Worm (Caenorhabditis elegans) whole organism, late embryonic: ENCODE data around the gene str-252.
A peak's percentile ranks its signal among the peaks of the same experiment; 100 is the strongest.

Experiments
- C08G9.2 ChIP-seq: sonication (generic microtip); optimal IDR thresholded peaks from 2 replicates; lab custom pipeline; 2016; ENCODE audit warnings: mild to moderate bottlenecking, missing genetic modification characterization, moderate library complexity, missing compliant biosample characterization
- F13H6.1 ChIP-seq: sonication (generic microtip); optimal IDR thresholded peaks from 2 replicates; lab custom pipeline; 2016; ENCODE audit warnings: missing genetic modification characterization, missing compliant biosample characterization
- K09A11.1 ChIP-seq: sonication (generic microtip); optimal IDR thresholded peaks from 2 replicates; lab custom pipeline; 2017; ENCODE audit warnings: antibody characterized with exemption, mild to moderate bottlenecking, missing genetic modification characterization, missing compliant biosample characterization; ENCODE audit not compliant: insufficient read depth
- Y22D7AL.16 ChIP-seq: sonication (generic microtip); optimal IDR thresholded peaks from 2 replicates; lab custom pipeline; 2016; ENCODE audit warnings: missing genetic modification characterization, missing compliant biosample characterization
- ahr-1 ChIP-seq: sonication (generic microtip); optimal IDR thresholded peaks from 2 replicates; lab custom pipeline; 2016; ENCODE audit warnings: missing genetic modification characterization, missing compliant biosample characterization
- ceh-19 ChIP-seq: fragments of 200-800 bp; sonication (Bioruptor generic); optimal IDR thresholded peaks from 2 replicates; lab custom pipeline; 2018; ENCODE audit warnings: mild to moderate bottlenecking, missing genetic modification characterization, missing compliant biosample characterization
- ceh-22 ChIP-seq: sonication (generic microtip); optimal IDR thresholded peaks from 2 replicates; lab custom pipeline; 2017; ENCODE audit warnings: missing biosample characterization, missing genetic modification characterization
- ceh-30 ChIP-seq: fragments of 150-350 bp; optimal IDR thresholded peaks from 2 replicates; lab custom pipeline; 2014; ENCODE audit warnings: missing biosample characterization, missing genetic modification characterization
- ceh-34 ChIP-seq: sonication (generic microtip); optimal IDR thresholded peaks from 2 replicates; lab custom pipeline; 2016; ENCODE audit warnings: mild to moderate bottlenecking, missing genetic modification characterization, missing compliant biosample characterization
- ceh-45 ChIP-seq: fragments of 200-800 bp; sonication (Bioruptor generic); IDR thresholded peaks from 2 replicates; pipeline ENCODE4 v1.3.6; 2022; ENCODE audit warnings: missing genetic modification reagents, missing genetic modification characterization, missing compliant biosample characterization
- ceh-48 ChIP-seq: sonication (generic microtip); optimal IDR thresholded peaks from 2 replicates; lab custom pipeline; 2016; ENCODE audit warnings: missing genetic modification characterization, inconsistent platforms, missing compliant biosample characterization
- ceh-6 ChIP-seq: fragments of 200-800 bp; sonication (Bioruptor generic); optimal IDR thresholded peaks from 2 replicates; lab custom pipeline; 2018; ENCODE audit warnings: mild to moderate bottlenecking, missing genetic modification characterization, missing compliant biosample characterization
- ceh-9 ChIP-seq: sonication (generic microtip); optimal IDR thresholded peaks from 2 replicates; lab custom pipeline; 2016; ENCODE audit warnings: mild to moderate bottlenecking, missing genetic modification characterization, inconsistent platforms, missing compliant biosample characterization
- dmd-4 ChIP-seq: sonication (generic microtip); optimal IDR thresholded peaks from 2 replicates; lab custom pipeline; 2016; ENCODE audit warnings: borderline replicate concordance, missing genetic modification characterization, missing compliant biosample characterization
- dve-1 ChIP-seq: sonication (generic microtip); optimal IDR thresholded peaks from 2 replicates; lab custom pipeline; 2017; ENCODE audit warnings: antibody characterized with exemption, mild to moderate bottlenecking, missing genetic modification characterization, missing compliant biosample characterization
- elt-2 ChIP-seq: sonication (generic microtip); optimal IDR thresholded peaks from 2 replicates; lab custom pipeline; 2016; ENCODE audit warnings: missing genetic modification reagents, missing genetic modification characterization, missing compliant biosample characterization
- elt-4 ChIP-seq: sonication (generic microtip); optimal IDR thresholded peaks from 2 replicates; lab custom pipeline; 2016; ENCODE audit warnings: missing genetic modification characterization, missing compliant biosample characterization
- fkh-10 ChIP-seq: fragments of 150-350 bp; optimal IDR thresholded peaks from 2 replicates; lab custom pipeline; 2014; ENCODE audit warnings: missing biosample characterization, missing genetic modification reagents, missing genetic modification characterization
- gmeb-2 ChIP-seq: sonication (generic microtip); optimal IDR thresholded peaks from 2 replicates; lab custom pipeline; 2016; ENCODE audit warnings: missing genetic modification characterization, inconsistent platforms, missing compliant biosample characterization
- hlh-13 ChIP-seq: fragments of 200-800 bp; sonication (Bioruptor generic); optimal IDR thresholded peaks from 2 replicates; lab custom pipeline; 2018; ENCODE audit warnings: mild to moderate bottlenecking, missing genetic modification characterization, missing compliant biosample characterization
- hlh-15 ChIP-seq: sonication (generic microtip); optimal IDR thresholded peaks from 2 replicates; lab custom pipeline; 2016; ENCODE audit warnings: missing genetic modification characterization, missing compliant biosample characterization
- hlh-30 ChIP-seq: sonication (generic microtip); optimal IDR thresholded peaks from 2 replicates; lab custom pipeline; 2017; ENCODE audit warnings: antibody characterized with exemption, missing genetic modification characterization, missing compliant biosample characterization; ENCODE audit not compliant: insufficient read depth
- hlh-6 ChIP-seq: sonication (generic microtip); optimal IDR thresholded peaks from 2 replicates; lab custom pipeline; 2016; ENCODE audit warnings: missing genotype, missing genetic modification characterization, missing compliant biosample characterization
- lin-11 ChIP-seq: fragments of 200-800 bp; sonication (Bioruptor generic); optimal IDR thresholded peaks from 2 replicates; lab custom pipeline; 2018; ENCODE audit warnings: mild to moderate bottlenecking, missing genetic modification characterization, missing compliant biosample characterization
- mec-3 ChIP-seq: sonication (generic microtip); optimal IDR thresholded peaks from 2 replicates; lab custom pipeline; 2016; ENCODE audit warnings: borderline replicate concordance, missing genetic modification characterization, missing compliant biosample characterization
- nhr-11 ChIP-seq: fragments of 150-350 bp; optimal IDR thresholded peaks from 2 replicates; lab custom pipeline; 2014; ENCODE audit warnings: missing biosample characterization, missing genetic modification characterization
- npax-4 ChIP-seq: sonication (generic microtip); optimal IDR thresholded peaks from 2 replicates; lab custom pipeline; 2016; ENCODE audit warnings: missing genetic modification characterization, missing compliant biosample characterization
- pag-3 ChIP-seq: sonication (generic microtip); optimal IDR thresholded peaks from 2 replicates; lab custom pipeline; 2016; ENCODE audit warnings: missing compliant biosample characterization, missing genetic modification characterization, borderline replicate concordance
- pat-9 ChIP-seq: fragments of 200-800 bp; sonication (Bioruptor generic); optimal IDR thresholded peaks from 2 replicates; lab custom pipeline; 2018; ENCODE audit warnings: mild to moderate bottlenecking, missing genetic modification characterization, moderate library complexity, missing compliant biosample characterization
- pros-1 ChIP-seq: fragments of 150-350 bp; optimal IDR thresholded peaks from 2 replicates; lab custom pipeline; 2014; ENCODE audit warnings: missing biosample characterization, missing genetic modification reagents, missing genetic modification characterization
- rnt-1 ChIP-seq: sonication (generic microtip); optimal IDR thresholded peaks from 2 replicates; lab custom pipeline; 2016; ENCODE audit warnings: missing genetic modification characterization, missing compliant biosample characterization
- sox-2 ChIP-seq: fragments of 200-800 bp; sonication (Bioruptor generic); IDR thresholded peaks from 2 replicates; pipeline ENCODE4 v1.3.6; 2022; ENCODE audit warnings: missing genetic modification reagents, missing genetic modification characterization, missing compliant biosample characterization
- tbx-7 ChIP-seq: sonication (generic microtip); optimal IDR thresholded peaks from 2 replicates; lab custom pipeline; 2016; ENCODE audit warnings: missing genotype, missing genetic modification characterization, missing compliant biosample characterization
- unc-42 ChIP-seq: sonication (generic microtip); optimal IDR thresholded peaks from 2 replicates; lab custom pipeline; 2016; ENCODE audit warnings: missing genotype, missing genetic modification characterization, missing compliant biosample characterization
- unc-86 ChIP-seq: sonication (generic microtip); optimal IDR thresholded peaks from 2 replicates; lab custom pipeline; 2016; ENCODE audit warnings: missing genetic modification characterization, missing compliant biosample characterization
- zip-5 ChIP-seq: sonication (generic microtip); optimal IDR thresholded peaks from 2 replicates; lab custom pipeline; 2016; ENCODE audit warnings: missing genetic modification characterization, missing compliant biosample characterization

The str-252 gene

ce11 chrV:13916196-13916595 is at the start of gene str-252:
TSS of gene str-252 (plus strand) at chrV:13916496.
- TF ChIP-seq hlh-6 (tag; lab: Kevin White, UChicago) (no peak), K09A11.1 (tag; lab: Kevin White, UChicago) (no peak), hlh-15 (no peak), ceh-22 (tag; lab: Kevin White, UChicago) (no peak), F13H6.1 (tag; lab: Kevin White, UChicago) (no peak), lin-11 (tag; lab: Kevin White, UChicago) (no peak), zip-5 (tag; lab: Kevin White, UChicago) (no peak), unc-86 (no peak)

- peak; percentile 50 for TF ChIP-seq pat-9 (tag; lab: Kevin White, UChicago)
- TF ChIP-seq lin-11 (tag; lab: Kevin White, UChicago), result peak; percentile 33
- TF ChIP-seq ceh-19 (GFP tag; lab: Kevin White, UChicago), result peak; percentile 51
- peak; percentile 29 for TF ChIP-seq gmeb-2 (tag; lab: Kevin White, UChicago)
- TF ChIP-seq ceh-6, result peak; percentile 51
These were observed 47.4 kb upstream of the str-252 start for ce11 chrV:13868886-13869285.

ce11 chrV:13869551-13869950 is 46.7 kb upstream of the str-252 start:
- no peak for TF ChIP-seq sox-2 (GFP tag; lab: Robert Waterston, UW)
- TF ChIP-seq dmd-4 (tag; lab: Kevin White, UChicago), result no peak
- no peak for TF ChIP-seq nhr-11
- TF ChIP-seq unc-86, result no peak
- TF ChIP-seq hlh-13 (GFP tag; lab: Kevin White, UChicago), result no peak
- TF ChIP-seq rnt-1, result no peak
- TF ChIP-seq elt-2 (tag; lab: Kevin White, UChicago), result no peak
- no peak for TF ChIP-seq ceh-30 (tag; lab: Kevin White, UChicago)
- no peak for TF ChIP-seq ceh-48 (tag; lab: Kevin White, UChicago)
- no peak for TF ChIP-seq elt-4 (tag; lab: Kevin White, UChicago)
- TF ChIP-seq tbx-7 (tag; lab: Kevin White, UChicago), result no peak
- no peak for TF ChIP-seq dve-1 (tag; lab: Kevin White, UChicago)
- no peak for TF ChIP-seq ceh-22 (tag; lab: Kevin White, UChicago)
- TF ChIP-seq ceh-45 (GFP tag; lab: Robert Waterston, UW), result no peak
- TF ChIP-seq npax-4 (tag; lab: Kevin White, UChicago), result no peak

DNA sequence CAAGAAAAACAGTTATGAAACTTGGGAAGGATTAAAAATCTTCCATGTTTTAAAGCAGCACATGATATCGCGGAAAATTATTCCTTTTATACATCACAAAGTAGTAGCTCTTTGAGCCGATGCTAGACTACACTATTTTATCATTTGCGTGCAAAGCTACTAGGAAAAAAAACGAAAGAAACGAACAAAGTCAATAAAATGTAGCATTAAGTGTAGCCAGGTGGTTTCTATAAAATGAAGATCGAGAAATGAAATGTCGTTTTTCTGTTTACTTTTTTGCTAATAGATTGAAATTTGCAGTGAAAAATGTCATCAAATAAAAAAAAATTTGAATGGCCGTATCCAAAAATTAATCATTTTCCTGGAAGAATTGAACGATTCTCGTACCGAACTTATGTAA is 43.4 kb upstream of the str-252 start, which contains the start of gene cpt-5:
TSS of gene cpt-5 (plus strand) at position 301 of the 400 bp plus-strand sequence.
- TF ChIP-seq ceh-34 (tag; lab: Kevin White, UChicago) (no peak), mec-3 (tag; lab: Kevin White, UChicago) (no peak), unc-42 (tag; lab: Kevin White, UChicago) (no peak), F13H6.1 (tag; lab: Kevin White, UChicago) (no peak), pag-3 (tag; lab: Kevin White, UChicago) (no peak), pat-9 (tag; lab: Kevin White, UChicago) (no peak), pros-1 (tag; lab: Kevin White, UChicago) (no peak), tbx-7 (tag; lab: Kevin White, UChicago) (no peak), ceh-9 (no peak), gmeb-2 (tag; lab: Kevin White, UChicago) (no peak), unc-86 (no peak), fkh-10 (GFP tag; lab: Kevin White, UChicago) (no peak), ahr-1 (tag; lab: Kevin White, UChicago) (no peak), hlh-30 (tag; lab: Kevin White, UChicago) (no peak), ceh-30 (tag; lab: Kevin White, UChicago) (no peak), dve-1 (tag; lab: Kevin White, UChicago) (no peak), C08G9.2 (no peak), elt-2 (tag; lab: Kevin White, UChicago) (no peak), Y22D7AL.16 (tag; lab: Kevin White, UChicago) (no peak)
